Worm (Caenorhabditis elegans) whole organism, L2 larva: ENCODE measurements around the gene T01B10.5.

Source experiments
- R02D3.7 ChIP-seq: fragments of 150-350 bp; optimal IDR thresholded peaks from 2 replicates; lab custom pipeline; 2014; ENCODE audit warnings: missing biosample characterization, missing genetic modification characterization
- ZK546.5 ChIP-seq: sonication (generic microtip); optimal IDR thresholded peaks from 2 replicates; lab custom pipeline; 2017; ENCODE audit warnings: missing biosample characterization, missing genetic modification characterization
- blmp-1 ChIP-seq: sonication (generic microtip); optimal IDR thresholded peaks from 2 replicates; lab custom pipeline; 2017; ENCODE audit warnings: missing genetic modification characterization, mild to moderate bottlenecking, missing compliant biosample characterization, antibody characterized with exemption, moderate library complexity; ENCODE audit not compliant: insufficient read depth
- elt-1 ChIP-seq: fragments of 150-350 bp; optimal IDR thresholded peaks from 2 replicates; lab custom pipeline; 2014; ENCODE audit warnings: missing biosample characterization, missing genetic modification characterization
- fos-1 ChIP-seq: fragments of 150-350 bp; optimal IDR thresholded peaks from 2 replicates; lab custom pipeline; 2014; ENCODE audit warnings: missing biosample characterization, missing genetic modification characterization
- nhr-23 ChIP-seq: fragments of 150-350 bp; optimal IDR thresholded peaks from 2 replicates; lab custom pipeline; 2014; ENCODE audit warnings: missing biosample characterization, missing genetic modification reagents, missing genetic modification characterization
- nhr-77 ChIP-seq: fragments of 150-350 bp; optimal IDR thresholded peaks from 2 replicates; lab custom pipeline; 2014; ENCODE audit warnings: missing biosample characterization, missing genetic modification characterization
- ztf-1 ChIP-seq: fragments of 200-800 bp; sonication (Bioruptor generic); conservative IDR thresholded peaks from 2 replicates; pipeline ENCODE4 v1.3.6; 2022; ENCODE audit warnings: missing genetic modification characterization, missing compliant biosample characterization

DNA sequence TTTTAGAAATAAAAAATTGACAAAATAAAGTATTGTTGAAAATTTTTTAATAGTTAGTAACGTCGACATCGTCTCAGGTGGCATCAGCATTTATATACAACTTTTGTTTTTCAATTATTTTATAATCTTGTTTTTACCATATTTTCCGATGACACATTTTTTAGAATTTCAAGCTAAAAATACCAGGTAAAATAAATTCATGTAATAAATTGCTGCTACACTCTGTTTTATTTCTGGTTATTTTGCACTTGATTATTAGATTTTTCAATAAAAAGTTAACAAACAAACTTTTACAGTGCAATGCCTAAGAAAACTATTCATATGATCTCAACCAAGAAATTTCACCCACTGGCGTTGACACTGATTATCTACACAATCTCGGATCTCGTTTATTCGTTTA is 26.5 kb downstream of the T01B10.5 start, which contains the start of gene C03G5.14:
- TF ChIP-seq elt-1 (no peak), nhr-77 (tag; lab: Kevin White, UChicago) (no peak), R02D3.7 (tag; lab: Kevin White, UChicago) (no peak), ZK546.5 (tag; lab: Kevin White, UChicago) (no peak), fos-1 (tag; lab: Kevin White, UChicago) (no peak), blmp-1 (tag; lab: Kevin White, UChicago) (no peak), nhr-23 (no peak), ztf-1 (GFP tag; lab: Robert Waterston, UW) (no peak)
